Fruit fly (Drosophila melanogaster) whole organism, embryonic: ENCODE data around the gene Psf2.

ENCODE experiments used
- CG10543 ChIP-seq: fragments of 200-800 bp; sonication (Bioruptor generic); optimal IDR thresholded peaks from 3 replicates; lab custom pipeline; 2017; ENCODE audit warnings: missing biosample characterization, mild to moderate bottlenecking, missing genetic modification characterization, moderate library complexity
- CG11504 ChIP-seq: fragments of 200-800 bp; sonication (Bioruptor generic); optimal IDR thresholded peaks from 3 replicates; lab custom pipeline; 2019; ENCODE audit warnings: missing biosample characterization, mild to moderate bottlenecking, missing genetic modification characterization, moderate library complexity
- CG11696 ChIP-seq: fragments of 200-800 bp; sonication (Bioruptor generic); IDR thresholded peaks from 2 replicates; pipeline ENCODE4 v1.3.6; 2022; ENCODE audit warnings: missing biosample characterization, missing genetic modification characterization
- CG13287 ChIP-seq: fragments of 200-800 bp; sonication (Bioruptor generic); IDR thresholded peaks from 2 replicates; pipeline ENCODE4 v1.3.6; 2022; ENCODE audit warnings: missing biosample characterization, missing genetic modification characterization; ENCODE audit not compliant: partially characterized antibody
- CG13894 ChIP-seq: fragments of 200-800 bp; sonication (Bioruptor generic); optimal IDR thresholded peaks from 3 replicates; lab custom pipeline; 2018; ENCODE audit warnings: missing biosample characterization, mild to moderate bottlenecking, missing genetic modification characterization, moderate library complexity
- CG16813 ChIP-seq: fragments of 200-800 bp; sonication (Bioruptor generic); IDR thresholded peaks from 3 replicates; pipeline ENCODE4 v1.3.6; 2022; ENCODE audit warnings: missing biosample characterization, missing genetic modification characterization; ENCODE audit not compliant: partially characterized antibody
- CG17612 ChIP-seq: fragments of 200-800 bp; sonication (Bioruptor generic); IDR thresholded peaks from 2 replicates; pipeline ENCODE4 v1.3.6; 2022; ENCODE audit warnings: missing biosample characterization, missing genetic modification characterization
- CG1792 ChIP-seq: fragments of 200-800 bp; sonication (Bioruptor generic); optimal IDR thresholded peaks from 2 replicates; lab custom pipeline; 2016; ENCODE audit warnings: missing biosample characterization, missing genetic modification characterization
- CG2120 ChIP-seq: fragments of 200-800 bp; sonication (Bioruptor generic); optimal IDR thresholded peaks from 3 replicates; lab custom pipeline; 2016; ENCODE audit warnings: missing biosample characterization, missing genetic modification characterization
- CG2712 ChIP-seq: fragments of 200-800 bp; optimal IDR thresholded peaks from 3 replicates; lab custom pipeline; 2019; ENCODE audit warnings: missing biosample characterization, mild to moderate bottlenecking, missing genetic modification characterization, moderate library complexity
- CG2875 ChIP-seq: fragments of 200-800 bp; sonication (Bioruptor generic); optimal IDR thresholded peaks from 2 replicates; lab custom pipeline; 2017; ENCODE audit warnings: missing biosample characterization, mild to moderate bottlenecking, missing genetic modification characterization, missing genetic modification reagents
- CG31441 ChIP-seq: fragments of 200-800 bp; sonication (Bioruptor generic); IDR thresholded peaks from 2 replicates; pipeline ENCODE4 v1.3.6; 2022; ENCODE audit warnings: missing biosample characterization, missing genetic modification characterization
- CG33213 ChIP-seq: fragments of 200-800 bp; sonication (Bioruptor generic); optimal IDR thresholded peaks from 3 replicates; lab custom pipeline; 2016; ENCODE audit warnings: missing biosample characterization, missing genetic modification characterization
- CG3407 ChIP-seq: fragments of 200-800 bp; sonication (Bioruptor generic); optimal IDR thresholded peaks from 2 replicates; lab custom pipeline; 2018; ENCODE audit warnings: missing biosample characterization, mild to moderate bottlenecking, missing genetic modification characterization
- CG42726 ChIP-seq: fragments of 200-800 bp; sonication (Bioruptor generic); IDR thresholded peaks from 2 replicates; pipeline ENCODE4 v1.3.6; 2022; ENCODE audit warnings: missing biosample characterization, missing genetic modification characterization; ENCODE audit not compliant: partially characterized antibody
- CG4854 ChIP-seq: fragments of 200-800 bp; sonication (Bioruptor generic); optimal IDR thresholded peaks from 2 replicates; lab custom pipeline; 2016; ENCODE audit warnings: missing biosample characterization, missing genetic modification characterization, inconsistent platforms
- CG7987 ChIP-seq: fragments of 200-800 bp; sonication (Bioruptor generic); optimal IDR thresholded peaks from 2 replicates; lab custom pipeline; 2018; ENCODE audit warnings: missing biosample characterization, mild to moderate bottlenecking, missing genetic modification characterization, moderate library complexity
- CG8765 ChIP-seq: fragments of 200-800 bp; sonication (Bioruptor generic); IDR thresholded peaks from 2 replicates; pipeline ENCODE4 v1.3.6; 2022; ENCODE audit warnings: missing biosample characterization, missing genetic modification characterization
- CG8924 ChIP-seq: fragments of 200-800 bp; optimal IDR thresholded peaks from 3 replicates; lab custom pipeline; 2019; ENCODE audit warnings: missing biosample characterization, mild to moderate bottlenecking, missing genetic modification characterization, moderate library complexity
- Dp ChIP-seq: fragments of 200-800 bp; sonication (Bioruptor generic); optimal IDR thresholded peaks from 2 replicates; lab custom pipeline; 2018; ENCODE audit warnings: missing biosample characterization, mild to moderate bottlenecking, missing genetic modification characterization, moderate library complexity
- Elba2 ChIP-seq: fragments of 200-800 bp; sonication (Bioruptor generic); optimal IDR thresholded peaks from 3 replicates; lab custom pipeline; 2016; ENCODE audit warnings: missing biosample characterization, missing genetic modification characterization
- Fer1 ChIP-seq: fragments of 200-800 bp; sonication (Bioruptor generic); optimal IDR thresholded peaks from 2 replicates; lab custom pipeline; 2017; ENCODE audit warnings: missing biosample characterization, mild to moderate bottlenecking, missing genetic modification characterization
- Hey ChIP-seq: fragments of 200-800 bp; sonication (Bioruptor generic); optimal IDR thresholded peaks from 3 replicates; lab custom pipeline; 2018; ENCODE audit warnings: missing biosample characterization, mild to moderate bottlenecking, missing genetic modification characterization
- Hr39 ChIP-seq: fragments of >200 bp; optimal IDR thresholded peaks from 2 replicates; lab custom pipeline; 2017
- Lhr ChIP-seq: fragments of 200-800 bp; sonication (Bioruptor generic); optimal IDR thresholded peaks from 3 replicates; lab custom pipeline; 2017; ENCODE audit warnings: mild to moderate bottlenecking, missing biosample characterization, missing genetic modification reagents, missing genetic modification characterization
- Mes4 ChIP-seq: fragments of 200-800 bp; sonication (Bioruptor generic); optimal IDR thresholded peaks from 2 replicates; lab custom pipeline; 2016; ENCODE audit warnings: missing biosample characterization, missing genetic modification characterization
- Scr ChIP-seq: fragments of 200-800 bp; sonication (Bioruptor generic); IDR thresholded peaks from 2 replicates; pipeline ENCODE4 v1.3.6; 2022; ENCODE audit warnings: missing biosample characterization, missing genetic modification characterization; ENCODE audit not compliant: partially characterized antibody
- Stat92E ChIP-seq, 3 experiments: fragments of >200 bp in 2 of 3; fragments of 200-800 bp in 1 of 3; sonication (Bioruptor generic) in 1 of 3; optimal IDR thresholded peaks; 2 replicates each; lab custom pipeline; 2017 to 2019; ENCODE audit warnings: missing biosample characterization in 3 of 3, missing genetic modification characterization in 3 of 3, mild to moderate bottlenecking in 1 of 3, moderate library complexity in 1 of 3
- Trl ChIP-seq, 3 experiments: fragments of >200 bp in 2 of 3; fragments of 200-800 bp in 1 of 3; sonication (Bioruptor generic) in 1 of 3; optimal IDR thresholded peaks; 2 replicates in 1 of 3; 3 replicates in 2 of 3; lab custom pipeline; 2016 to 2017; ENCODE audit warnings: missing biosample characterization in 1 of 3, missing genetic modification characterization in 1 of 3
- Xrp1 ChIP-seq: fragments of 200-800 bp; sonication (Bioruptor generic); IDR thresholded peaks from 2 replicates; pipeline ENCODE4 v1.3.6; 2022; ENCODE audit warnings: missing biosample characterization, missing genetic modification characterization
- ac ChIP-seq: fragments of 200-800 bp; sonication (Bioruptor generic); optimal IDR thresholded peaks from 3 replicates; lab custom pipeline; 2017; ENCODE audit warnings: missing biosample characterization, mild to moderate bottlenecking, missing genetic modification characterization
- ase ChIP-seq: fragments of 200-800 bp; sonication (Bioruptor generic); IDR thresholded peaks from 3 replicates; pipeline ENCODE4 v1.3.6; 2022; ENCODE audit warnings: missing biosample characterization, missing genetic modification characterization
- bowl ChIP-seq: fragments of 200-800 bp; sonication (Bioruptor generic); IDR thresholded peaks from 2 replicates; pipeline ENCODE4 v1.3.6; 2022; ENCODE audit warnings: missing biosample characterization, missing genetic modification characterization
- cg ChIP-seq: fragments of 200-800 bp; sonication (Bioruptor generic); optimal IDR thresholded peaks from 3 replicates; lab custom pipeline; 2019; ENCODE audit warnings: missing biosample characterization, mild to moderate bottlenecking, missing genetic modification characterization, moderate library complexity
- chinmo ChIP-seq: fragments of 200-800 bp; sonication (Bioruptor generic); IDR thresholded peaks from 4 replicates; pipeline ENCODE4 v1.3.6; 2022; ENCODE audit warnings: missing biosample characterization, missing genetic modification characterization; ENCODE audit not compliant: partially characterized antibody
- fd102C ChIP-seq: fragments of 200-800 bp; sonication (Bioruptor generic); optimal IDR thresholded peaks from 2 replicates; lab custom pipeline; 2018; ENCODE audit warnings: missing biosample characterization, mild to moderate bottlenecking, missing genetic modification characterization, moderate library complexity
- fru ChIP-seq: fragments of >200 bp; optimal IDR thresholded peaks from 2 replicates; lab custom pipeline; 2017
- gsb-n ChIP-seq: fragments of 200-800 bp; sonication (Bioruptor generic); optimal IDR thresholded peaks from 3 replicates; lab custom pipeline; 2018; ENCODE audit warnings: missing biosample characterization, mild to moderate bottlenecking, missing genetic modification characterization
- insv ChIP-seq, 2 experiments: fragments of 200-800 bp; sonication (Bioruptor generic); optimal IDR thresholded peaks; 3 replicates each; lab custom pipeline; 2016 to 2018; ENCODE audit warnings: missing biosample characterization in 2 of 2, missing genetic modification characterization in 2 of 2
- lbe ChIP-seq: fragments of 200-800 bp; sonication (Bioruptor generic); optimal IDR thresholded peaks from 2 replicates; lab custom pipeline; 2016; ENCODE audit warnings: missing biosample characterization, mild to moderate bottlenecking, missing genetic modification characterization
- pan ChIP-seq, 4 experiments: fragments of >200 bp in 3 of 4; fragments of 200-800 bp in 1 of 4; sonication (Bioruptor generic) in 1 of 4; optimal IDR thresholded peaks in 3 of 4; IDR thresholded peaks in 1 of 4; 2 replicates each; pipeline versions ENCODE4 v1.3.6 to Lab custom; 2017 to 2022; ENCODE audit warnings: missing biosample characterization in 2 of 4, missing genetic modification characterization in 2 of 4, mixed read lengths in 1 of 4
- phol ChIP-seq: fragments of 200-800 bp; sonication (Bioruptor generic); optimal IDR thresholded peaks from 3 replicates; lab custom pipeline; 2018; ENCODE audit warnings: missing biosample characterization, mild to moderate bottlenecking, missing genetic modification characterization, moderate library complexity
- sd ChIP-seq: fragments of 200-800 bp; sonication (Bioruptor generic); optimal IDR thresholded peaks from 3 replicates; lab custom pipeline; 2018; ENCODE audit warnings: missing biosample characterization, mild to moderate bottlenecking, missing genetic modification characterization, moderate library complexity
- sens-2 ChIP-seq: fragments of 200-800 bp; sonication (Bioruptor generic); IDR thresholded peaks from 2 replicates; pipeline ENCODE4 v1.3.6; 2022; ENCODE audit warnings: missing biosample characterization, missing genetic modification characterization
- sna ChIP-seq: fragments of 200-800 bp; sonication (Bioruptor generic); IDR thresholded peaks from 2 replicates; pipeline ENCODE4 v1.3.6; 2022; ENCODE audit warnings: missing biosample characterization, missing genetic modification characterization; ENCODE audit not compliant: partially characterized antibody
- tna ChIP-seq: fragments of 200-800 bp; sonication (Bioruptor generic); IDR thresholded peaks from 2 replicates; pipeline ENCODE4 v1.3.6; 2022; ENCODE audit warnings: missing biosample characterization, missing genetic modification characterization; ENCODE audit not compliant: partially characterized antibody
- trh ChIP-seq: fragments of 200-800 bp; sonication (Bioruptor generic); optimal IDR thresholded peaks from 2 replicates; lab custom pipeline; 2016; ENCODE audit warnings: missing biosample characterization, missing genetic modification characterization
- zen2 ChIP-seq: fragments of 200-800 bp; sonication (Bioruptor generic); IDR thresholded peaks from 3 replicates; pipeline ENCODE4 v1.3.6; 2022; ENCODE audit warnings: missing biosample characterization, missing genetic modification characterization; ENCODE audit not compliant: partially characterized antibody

Gene Psf2

DNA sequence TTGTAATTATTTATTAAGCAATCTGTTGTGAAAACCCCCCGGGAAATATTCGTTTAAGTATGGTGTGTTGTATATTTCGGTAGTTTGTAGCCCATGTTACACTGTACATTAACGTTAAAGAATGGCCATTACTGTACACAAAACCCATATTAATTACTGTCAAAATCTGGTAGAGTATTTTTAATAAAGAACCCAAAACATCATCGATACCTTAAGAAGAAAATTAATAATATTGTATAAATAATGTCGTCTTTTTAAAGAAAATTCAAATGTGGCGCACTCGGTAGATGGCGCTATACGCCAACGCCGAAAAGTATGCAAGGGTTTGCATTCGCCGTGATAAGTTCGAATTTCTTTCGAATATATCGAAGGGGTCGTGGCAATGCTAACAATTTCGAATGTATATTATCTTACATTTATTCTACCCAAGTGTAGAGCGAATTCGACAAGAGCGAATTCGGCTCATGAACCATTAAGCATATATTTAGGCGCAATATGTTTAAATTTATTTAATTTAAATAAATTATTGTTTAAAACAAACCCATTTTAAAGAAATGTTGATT, 41.5 kb downstream of the Psf2 start (continued):
- TF ChIP-seq pan (optimal IDR thresholded peaks at IDR 0.05; lab: Kevin White, UChicago) (no peak), pan (GFP tag; optimal IDR thresholded peaks at IDR 0.05 in 1 of 2, IDR thresholded peaks at IDR 0.05 in 1 of 2) (no peak), bowl (GFP tag; lab: Robert Waterston, UW) (no peak), sens-2 (GFP tag; lab: Robert Waterston, UW) (no peak), CG7987 (GFP tag; lab: Kevin White, UChicago) (peak; percentile 42), fru (no peak), Mes4 (no peak), lbe (GFP tag; lab: Kevin White, UChicago) (peak; percentile 32), CG1792 (GFP tag; lab: Kevin White, UChicago) (no peak), Hr39 (no peak), CG13894 (tag; lab: Kevin White, UChicago) (peak; percentile 45), CG3407 (no peak), sna (GFP tag; lab: Robert Waterston, UW) (no peak), CG11504 (tag; lab: Kevin White, UChicago) (no peak), Elba2 (GFP tag; lab: Kevin White, UChicago) (no peak), CG16813 (peak; percentile 7; the same call in 1 of the 3 replicates), Xrp1 (GFP tag; lab: Robert Waterston, UW) (peak; percentile 31; the same call in 1 of the 2 replicates), CG2712 (tag; lab: Kevin White, UChicago) (peak; percentile 25), CG8924 (tag; lab: Kevin White, UChicago) (peak; percentile 8), ase (GFP tag; lab: Robert Waterston, UW) (no peak), fd102C (peak; percentile 47), Hey (tag; lab: Kevin White, UChicago) (no peak), trh (no peak), cg (GFP tag; lab: Kevin White, UChicago) (no peak), CG2875 (GFP tag; lab: Kevin White, UChicago) (no peak), insv (GFP tag; optimal IDR thresholded peaks at IDR 0.05; lab: Kevin White, UChicago) (peak in 1 of 2 experiments; percentile 56), phol (tag; lab: Kevin White, UChicago) (peak; percentile 26), Trl (optimal IDR thresholded peaks at IDR 0.05; lab: Kevin White, UChicago) (no peak), Trl (GFP tag; optimal IDR thresholded peaks at IDR 0.05; lab: Kevin White, UChicago) (no peak), Stat92E (GFP tag; optimal IDR thresholded peaks at IDR 0.05; lab: Kevin White, UChicago) (peak in 1 of 3 experiments; percentile 20), CG31441 (0 out of 2 replicates have a peak, but pooled peaks have one; percentile 8), CG2120 (GFP tag; lab: Kevin White, UChicago) (peak; percentile 9), CG4854 (GFP tag; lab: Kevin White, UChicago) (no peak), CG11696 (GFP tag; lab: Robert Waterston, UW) (no peak), ac (GFP tag; lab: Kevin White, UChicago) (no peak), Dp (GFP tag; lab: Kevin White, UChicago) (peak; percentile 91), CG33213 (GFP tag; lab: Kevin White, UChicago) (peak; percentile 17), Lhr (GFP tag; lab: Kevin White, UChicago) (peak; percentile 77), CG42726 (GFP tag; lab: Robert Waterston, UW) (peak; percentile 63; the same call in 1 of the 2 replicates), CG13287 (GFP tag; lab: Robert Waterston, UW) (no peak; the same call in 1 of the 2 replicates), CG17612 (GFP tag; lab: Robert Waterston, UW) (no peak), zen2 (GFP tag; lab: Robert Waterston, UW) (no peak), sd (tag; lab: Kevin White, UChicago) (peak; percentile 10), tna (GFP tag; lab: Robert Waterston, UW) (no peak), Scr (peak; percentile 17; the same call in 1 of the 2 replicates), CG10543 (GFP tag; lab: Kevin White, UChicago) (no peak), gsb-n (no peak), Fer1 (peak; percentile 24), chinmo (GFP tag; lab: Robert Waterston, UW) (peak; percentile 73; the same call in 1 of the 4 replicates), CG8765 (no peak)
